Worm (Caenorhabditis elegans): ENCODE results near the gene unc-41.
"Not testable (repeated sequence)": the region's sequence is repeated elsewhere in the genome, so short reads cannot be mapped to it uniquely, and the experiment has no call there.

Gene unc-41

DNA sequence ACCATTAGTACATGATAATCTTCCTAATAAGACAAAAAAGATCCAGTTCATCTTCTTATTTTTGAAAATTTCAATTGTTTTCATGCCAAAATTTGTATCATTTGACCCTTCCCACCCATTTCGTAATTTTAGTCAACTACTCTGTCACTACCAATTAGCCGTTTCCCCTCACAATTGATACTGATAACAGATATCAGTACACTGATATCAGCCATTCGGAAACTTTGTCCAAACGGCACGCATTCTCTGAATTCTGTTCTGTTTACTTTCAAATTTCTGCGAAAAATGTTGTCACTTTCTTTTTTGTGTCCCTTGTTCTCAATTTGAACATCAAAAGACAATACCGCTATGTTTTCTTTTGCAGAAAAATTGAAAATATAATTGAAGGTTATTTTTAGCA lies 36.6 kb upstream of the unc-41 start:
- TF ChIP-seq F10E7.11 (tag; optimal IDR thresholded peaks at IDR 0.05) (no peak), B0035.1 (tag; optimal IDR thresholded peaks at IDR 0.05) (no peak), nhr-120 (GFP tag; IDR thresholded peaks at IDR 0.05) (no peak), hmg-20 (GFP tag; IDR thresholded peaks at IDR 0.05) (no peak), ceh-27 (GFP tag; optimal IDR thresholded peaks at IDR 0.05) (no peak), C06A6.2 (GFP tag; conservative IDR thresholded peaks at IDR 0.05) (no peak), cebp-1 (GFP tag; IDR thresholded peaks at IDR 0.05) (no peak), cebp-1 (tag; optimal IDR thresholded peaks at IDR 0.05) (peak; percentile 49), let-526 (GFP tag; IDR thresholded peaks at IDR 0.05) (no peak), Y53G8AR.9 (GFP tag; conservative IDR thresholded peaks at IDR 0.05) (no peak), nhr-80 (tag; optimal IDR thresholded peaks at IDR 0.05) (peak; percentile 45), athp-1 (tag; optimal IDR thresholded peaks at IDR 0.05) (no peak), him-1 (tag; optimal IDR thresholded peaks at IDR 0.05) (no peak), aptf-2 (GFP tag; conservative IDR thresholded peaks at IDR 0.05) (no peak), F49E8.2 (tag; optimal IDR thresholded peaks at IDR 0.05; ENCODE audit: insufficient read depth) (no peak)

DNA sequence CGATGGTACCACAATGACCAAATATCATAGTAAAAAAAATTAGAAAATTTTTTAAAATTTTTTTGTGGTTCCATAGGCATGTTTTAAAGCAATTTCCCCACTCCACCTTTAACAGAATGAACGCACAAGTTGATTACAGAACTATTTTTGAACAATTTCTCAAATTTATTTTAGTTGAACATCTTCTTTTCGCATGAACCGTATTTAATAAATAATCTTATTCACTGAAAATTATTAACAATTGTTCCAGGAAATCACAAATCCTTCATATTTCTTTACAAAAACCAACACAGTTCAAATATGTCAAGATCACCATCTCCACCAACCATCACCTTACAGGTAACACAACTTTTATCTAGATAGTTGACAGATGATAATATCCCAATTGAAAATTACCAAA lies 35.6 kb upstream of the unc-41 start, which contains the start of gene lea-1:
Gene lea-1, plus strand, starts transcription at position 301 of the 400 bp plus-strand sequence.
- TF ChIP-seq ztf-26 (tag; optimal IDR thresholded peaks at IDR 0.05) (no peak), let-526 (GFP tag; IDR thresholded peaks at IDR 0.05) (no peak), B0019.2 (GFP tag; conservative IDR thresholded peaks at IDR 0.05) (no peak), let-607 (tag; optimal IDR thresholded peaks at IDR 0.05) (no peak)

- TF ChIP-seq cebp-1 (GFP tag; IDR thresholded peaks at IDR 0.05) (no peak), cebp-1 (tag; optimal IDR thresholded peaks at IDR 0.05) (peak; percentile 14), pha-4 (tag; optimal IDR thresholded peaks at IDR 0.05) (no peak)
Observed at ce11 chrV:10007484-10007883, 31.4 kb upstream of the unc-41 start.

ce11 chrV:10006374-10006773 lies 30.3 kb upstream of the unc-41 start:
- TF ChIP-seq ZK185.1 (tag; optimal IDR thresholded peaks at IDR 0.05; ENCODE audit: poor library complexity, severe bottlenecking) (no peak), snpc-4 (GFP tag; optimal IDR thresholded peaks at IDR 0.05) (no peak), snpc-4 (tag; optimal IDR thresholded peaks at IDR 0.05) (no peak), nfya-1 (tag; optimal IDR thresholded peaks at IDR 0.05; ENCODE audit: borderline replicate concordance, insufficient read depth) (no peak), rpc-1 (optimal IDR thresholded peaks at IDR 0.05) (no peak), rpc-1 (tag; optimal IDR thresholded peaks at IDR 0.05) (no peak), nhr-120 (GFP tag; IDR thresholded peaks at IDR 0.05) (no peak), ceh-40 (GFP tag; IDR thresholded peaks at IDR 0.05) (no peak), pbrm-1 (GFP tag; IDR thresholded peaks at IDR 0.05) (no peak), Y95B8A.8 (GFP tag; IDR thresholded peaks at IDR 0.05) (no peak)

ce11 chrV:10004048-10004761 lies 28.2 kb upstream of the unc-41 start, which contains the start of gene uda-1:
uda-1 (plus strand) TSS chrV:10004755.
- TF ChIP-seq hmg-1.2 (GFP tag; IDR thresholded peaks at IDR 0.05): peak; percentile 57
- TF ChIP-seq rcor-1 (GFP tag; IDR thresholded peaks at IDR 0.05): 0 out of 2 replicates have a peak, but pooled peaks have one; percentile 34
- peak; percentile 76 for TF ChIP-seq snpc-1.1 (tag; optimal IDR thresholded peaks at IDR 0.05; ENCODE audit: insufficient read depth)
- not testable (repeated sequence) for TF ChIP-seq snpc-4 (GFP tag; optimal IDR thresholded peaks at IDR 0.05)
- peak in 3 of 4 experiments; percentile 42 to 95 (median 92) for TF ChIP-seq snpc-4 (tag; optimal IDR thresholded peaks at IDR 0.05)

All from whole organism, young adult.